Worm (Caenorhabditis elegans) whole organism, L4 larva: ENCODE measurements around the gene clp-2.

Experiments used
- F10B5.3 ChIP-seq: sonication (generic microtip); optimal IDR thresholded peaks from 2 replicates; lab custom pipeline; 2016; ENCODE audit warnings: mild to moderate bottlenecking, missing genetic modification characterization, missing compliant biosample characterization
- F26F4.8 ChIP-seq: fragments of 200-800 bp; sonication (Bioruptor generic); conservative IDR thresholded peaks from 2 replicates; pipeline ENCODE4 v1.3.6; 2022; ENCODE audit warnings: missing genetic modification characterization, missing compliant biosample characterization
- F44E2.7 ChIP-seq: fragments of 200-800 bp; sonication (Bioruptor generic); IDR thresholded peaks from 2 replicates; pipeline ENCODE4 v2.1.2; 2022; ENCODE audit warnings: missing genetic modification characterization, missing compliant biosample characterization
- Y75B8A.6 ChIP-seq: fragments of 200-800 bp; sonication (Bioruptor generic); IDR thresholded peaks from 2 replicates; pipeline ENCODE4 v1.3.6; 2022; ENCODE audit warnings: missing genetic modification reagents, missing genetic modification characterization, missing compliant biosample characterization
- ZK546.5 ChIP-seq, 2 experiments: sonication (generic microtip); optimal IDR thresholded peaks; 2 replicates each; lab custom pipeline; 2017; ENCODE audit warnings: missing biosample characterization in 2 of 2, missing genetic modification characterization in 2 of 2
- aha-1 ChIP-seq: fragments of 150-350 bp; peaks from one replicate; lab custom pipeline; 2014; ENCODE audit warnings: missing biosample characterization, missing genetic modification characterization
- ama-1 ChIP-seq: fragments of 150-350 bp; optimal IDR thresholded peaks from 2 replicates; lab custom pipeline; 2014; ENCODE audit warnings: inconsistent platforms, mixed read lengths
- arid-1 ChIP-seq: fragments of 200-800 bp; sonication (Bioruptor generic); conservative IDR thresholded peaks from 2 replicates; pipeline ENCODE4 v1.3.6; 2022; ENCODE audit warnings: missing genetic modification reagents, missing genetic modification characterization, missing compliant biosample characterization
- ceh-20 ChIP-seq: fragments of 200-800 bp; sonication (Bioruptor generic); IDR thresholded peaks from 2 replicates; pipeline ENCODE4 v1.3.6; 2022; ENCODE audit warnings: missing genetic modification reagents, missing genetic modification characterization, missing compliant biosample characterization
- ceh-28 ChIP-seq: fragments of 150-350 bp; optimal IDR thresholded peaks from 2 replicates; lab custom pipeline; 2014; ENCODE audit warnings: missing biosample characterization, missing genetic modification reagents, missing genetic modification characterization
- ctbp-1 ChIP-seq: fragments of 200-800 bp; sonication (Bioruptor generic); IDR thresholded peaks from 2 replicates; pipeline ENCODE4 v1.3.6; 2022; ENCODE audit warnings: missing genetic modification reagents, missing genetic modification characterization, missing compliant biosample characterization
- daf-12 ChIP-seq: fragments of 150-350 bp; optimal IDR thresholded peaks from 2 replicates; lab custom pipeline; 2014; ENCODE audit warnings: missing biosample characterization, missing genetic modification reagents, missing genetic modification characterization
- daf-16 ChIP-seq, 3 experiments: sonication (generic microtip); optimal IDR thresholded peaks; 2 replicates each; lab custom pipeline; 2016 to 2017; ENCODE audit warnings: missing genetic modification characterization in 3 of 3, missing genetic modification reagents in 3 of 3, mild to moderate bottlenecking in 2 of 3, missing compliant biosample characterization in 2 of 3, missing biosample characterization in 1 of 3, moderate library complexity in 1 of 3
- daf-19 ChIP-seq: fragments of 200-800 bp; sonication (Bioruptor generic); conservative IDR thresholded peaks from 2 replicates; pipeline ENCODE4 v1.3.6; 2022; ENCODE audit warnings: missing genetic modification characterization, missing compliant biosample characterization
- dmd-8 ChIP-seq: fragments of 200-800 bp; sonication (Bioruptor generic); IDR thresholded peaks from 2 replicates; pipeline ENCODE4 v1.3.6; 2022; ENCODE audit warnings: missing genetic modification characterization, missing compliant biosample characterization
- egl-27 ChIP-seq: sonication (generic microtip); optimal IDR thresholded peaks from 3 replicates; lab custom pipeline; 2017; ENCODE audit warnings: missing biosample characterization, missing genetic modification reagents, missing genetic modification characterization
- egl-43 ChIP-seq: fragments of 200-800 bp; sonication (Bioruptor generic); IDR thresholded peaks from 2 replicates; pipeline ENCODE4 v1.3.6; 2022; ENCODE audit warnings: missing genetic modification reagents, missing genetic modification characterization, missing compliant biosample characterization
- fkh-10 ChIP-seq: fragments of 150-350 bp; optimal IDR thresholded peaks from 2 replicates; lab custom pipeline; 2014; ENCODE audit warnings: missing biosample characterization, missing genetic modification reagents, missing genetic modification characterization
- hlh-30 ChIP-seq: sonication (generic microtip); optimal IDR thresholded peaks from 2 replicates; lab custom pipeline; 2017; ENCODE audit warnings: antibody characterized with exemption, mild to moderate bottlenecking, missing genetic modification characterization, missing compliant biosample characterization; ENCODE audit not compliant: insufficient read depth
- lin-1 ChIP-seq: fragments of 200-800 bp; sonication (Bioruptor generic); IDR thresholded peaks from 2 replicates; pipeline ENCODE4 v1.3.6; 2022; ENCODE audit warnings: missing genetic modification reagents, missing genetic modification characterization, missing compliant biosample characterization
- lin-13 ChIP-seq: fragments of 150-350 bp; optimal IDR thresholded peaks from 2 replicates; lab custom pipeline; 2014; ENCODE audit warnings: missing biosample characterization, missing genetic modification reagents, missing genetic modification characterization
- lin-15B ChIP-seq: fragments of 150-350 bp; sonication (generic microtip); optimal IDR thresholded peaks from 3 replicates; lab custom pipeline; 2014; ENCODE audit warnings: missing biosample characterization, missing genetic modification characterization
- lin-29 ChIP-seq: fragments of 200-800 bp; sonication (Bioruptor generic); IDR thresholded peaks from 2 replicates; pipeline ENCODE4 v1.3.6; 2022; ENCODE audit warnings: missing genetic modification reagents, missing genetic modification characterization, missing compliant biosample characterization
- lin-39 ChIP-seq: fragments of 150-350 bp; optimal IDR thresholded peaks from 2 replicates; lab custom pipeline; 2014; ENCODE audit warnings: missing biosample characterization, missing genetic modification reagents, missing genetic modification characterization
- mdl-1 ChIP-seq, 2 experiments: fragments of 150-350 bp in 1 of 2; sonication (generic microtip) in 1 of 2; optimal IDR thresholded peaks; 2 replicates each; lab custom pipeline; 2014 to 2017; ENCODE audit warnings: missing biosample characterization in 2 of 2, missing genetic modification characterization in 2 of 2
- mep-1 ChIP-seq: fragments of 150-350 bp; sonication (generic microtip); optimal IDR thresholded peaks from 3 replicates; lab custom pipeline; 2014; ENCODE audit warnings: missing biosample characterization, missing genetic modification characterization
- mxl-3 ChIP-seq: fragments of 200-800 bp; sonication (Bioruptor generic); optimal IDR thresholded peaks from 2 replicates; lab custom pipeline; 2018; ENCODE audit warnings: mild to moderate bottlenecking, missing genetic modification characterization, missing compliant biosample characterization
- nhr-10 ChIP-seq: fragments of 150-350 bp; optimal IDR thresholded peaks from 2 replicates; lab custom pipeline; 2014; ENCODE audit warnings: missing biosample characterization, missing genetic modification characterization
- nhr-111 ChIP-seq: fragments of 200-800 bp; sonication (Bioruptor generic); optimal IDR thresholded peaks from 2 replicates; lab custom pipeline; 2018; ENCODE audit warnings: mild to moderate bottlenecking, missing genetic modification characterization, missing compliant biosample characterization
- nhr-25 ChIP-seq: sonication (generic microtip); optimal IDR thresholded peaks from 2 replicates; lab custom pipeline; 2017; ENCODE audit warnings: missing genetic modification characterization, mild to moderate bottlenecking, missing compliant biosample characterization, antibody characterized with exemption, moderate library complexity, borderline replicate concordance; ENCODE audit not compliant: insufficient read depth
- nhr-28 ChIP-seq: fragments of 150-350 bp; optimal IDR thresholded peaks from 2 replicates; lab custom pipeline; 2014; ENCODE audit warnings: missing biosample characterization, missing genetic modification characterization
- nhr-41 ChIP-seq: fragments of 200-800 bp; sonication (Bioruptor generic); IDR thresholded peaks from 2 replicates; pipeline ENCODE4 v1.3.6; 2022; ENCODE audit warnings: missing genetic modification reagents, missing genetic modification characterization, missing compliant biosample characterization
- nhr-42 ChIP-seq: fragments of 200-800 bp; sonication (Bioruptor generic); IDR thresholded peaks from 2 replicates; pipeline ENCODE4 v1.3.6; 2022; ENCODE audit warnings: missing genetic modification characterization, missing compliant biosample characterization
- nhr-6 ChIP-seq: fragments of 150-350 bp; optimal IDR thresholded peaks from 2 replicates; lab custom pipeline; 2014; ENCODE audit warnings: missing biosample characterization, missing genetic modification characterization
- pha-4 ChIP-seq, 2 experiments: fragments of 150-350 bp in 1 of 2; fragments of 200-800 bp in 1 of 2; sonication (Bioruptor generic) in 1 of 2; IDR thresholded peaks in 1 of 2; optimal IDR thresholded peaks in 1 of 2; 2 replicates each; pipeline versions ENCODE4 v1.3.6 to Lab custom; 2014 to 2022; ENCODE audit warnings: missing genetic modification characterization in 2 of 2, missing genetic modification reagents in 2 of 2, missing biosample characterization in 1 of 2, missing compliant biosample characterization in 1 of 2
- rbr-2 ChIP-seq: sonication (generic microtip); optimal IDR thresholded peaks from 2 replicates; lab custom pipeline; 2016; ENCODE audit warnings: missing genotype, missing genetic modification characterization, missing compliant biosample characterization
- sdz-12 ChIP-seq: fragments of 200-800 bp; sonication (Bioruptor generic); optimal IDR thresholded peaks from 2 replicates; lab custom pipeline; 2018; ENCODE audit warnings: mild to moderate bottlenecking, missing genetic modification characterization, missing compliant biosample characterization
- set-16 ChIP-seq: fragments of 200-800 bp; sonication (Bioruptor generic); IDR thresholded peaks from 2 replicates; pipeline ENCODE4 v1.3.6; 2022; ENCODE audit warnings: missing genetic modification reagents, missing genetic modification characterization, missing compliant biosample characterization
- skn-1 ChIP-seq: fragments of 150-350 bp; optimal IDR thresholded peaks from 2 replicates; lab custom pipeline; 2014; ENCODE audit warnings: missing biosample characterization, missing genetic modification characterization
- snpc-1.2 ChIP-seq: fragments of 200-800 bp; sonication (Bioruptor generic); IDR thresholded peaks from 2 replicates; pipeline ENCODE4 v1.3.6; 2022; ENCODE audit warnings: missing genetic modification reagents, missing genetic modification characterization, missing compliant biosample characterization
- snpc-4 ChIP-seq: fragments of 150-350 bp; optimal IDR thresholded peaks from 2 replicates; lab custom pipeline; 2014; ENCODE audit warnings: missing biosample characterization, missing genetic modification characterization
- spr-3 ChIP-seq: fragments of 200-800 bp; sonication (Bioruptor generic); optimal IDR thresholded peaks from 2 replicates; lab custom pipeline; 2018; ENCODE audit warnings: mild to moderate bottlenecking, missing genetic modification characterization, missing compliant biosample characterization
- unc-130 ChIP-seq: sonication (generic microtip); optimal IDR thresholded peaks from 2 replicates; lab custom pipeline; 2016; ENCODE audit warnings: missing genetic modification reagents, missing genetic modification characterization, missing compliant biosample characterization
- unc-39 ChIP-seq: sonication (generic microtip); optimal IDR thresholded peaks from 2 replicates; lab custom pipeline; 2017; ENCODE audit warnings: missing biosample characterization, missing genetic modification characterization
- vab-7 ChIP-seq: fragments of 200-800 bp; sonication (Bioruptor generic); IDR thresholded peaks from 2 replicates; pipeline ENCODE4 v1.3.6; 2022; ENCODE audit warnings: missing genetic modification reagents, missing genetic modification characterization, missing compliant biosample characterization
- zag-1 ChIP-seq: fragments of 150-350 bp; optimal IDR thresholded peaks from 2 replicates; lab custom pipeline; 2014; ENCODE audit warnings: missing biosample characterization, missing genetic modification characterization
- zfp-3 ChIP-seq: fragments of 200-800 bp; sonication (Bioruptor generic); conservative IDR thresholded peaks from 2 replicates; pipeline ENCODE4 v1.3.6; 2022; ENCODE audit warnings: missing genetic modification reagents, missing genetic modification characterization, missing compliant biosample characterization
- zip-11 ChIP-seq: fragments of 200-800 bp; sonication (Bioruptor generic); IDR thresholded peaks from 2 replicates; pipeline ENCODE4 v1.3.6; 2022; ENCODE audit warnings: missing genetic modification characterization, missing compliant biosample characterization
- zip-2 ChIP-seq: fragments of 150-350 bp; optimal IDR thresholded peaks from 2 replicates; lab custom pipeline; 2014; ENCODE audit warnings: missing biosample characterization, missing genetic modification characterization
- ztf-11 ChIP-seq: fragments of 150-350 bp; optimal IDR thresholded peaks from 2 replicates; lab custom pipeline; 2014; ENCODE audit warnings: missing biosample characterization, missing genetic modification characterization
- ztf-7 ChIP-seq: fragments of 150-350 bp; optimal IDR thresholded peaks from 2 replicates; lab custom pipeline; 2014; ENCODE audit warnings: missing biosample characterization, missing genetic modification characterization

Gene clp-2

ce11 chrIII:4689595-4689994, 14.2 kb downstream of the clp-2 start (continued):
- TF ChIP-seq ctbp-1 (GFP tag; lab: Robert Waterston, UW), result peak; percentile 84
- peak; percentile 75 for TF ChIP-seq ztf-7 (tag; lab: Kevin White, UChicago)
- TF ChIP-seq snpc-1.2 (GFP tag; lab: Robert Waterston, UW), result peak; percentile 81
- peak; percentile 51 for TF ChIP-seq nhr-6
- TF ChIP-seq zag-1 (tag; lab: Kevin White, UChicago), result no peak
- TF ChIP-seq daf-16 (GFP tag; optimal IDR thresholded peaks at IDR 0.05; lab: Kevin White, UChicago), result peak; percentile 70 to 80
- peak; percentile 68 for TF ChIP-seq daf-16 (tag; optimal IDR thresholded peaks at IDR 0.05; lab: Kevin White, UChicago)
- TF ChIP-seq fkh-10 (GFP tag; lab: Kevin White, UChicago), result no peak
- no peak for TF ChIP-seq egl-27 (tag; lab: Kevin White, UChicago)
- peak; percentile 62 for TF ChIP-seq lin-13 (GFP tag; lab: Kevin White, UChicago)
- no peak for TF ChIP-seq snpc-4 (tag; lab: Kevin White, UChicago)
- TF ChIP-seq nhr-25 (tag; lab: Kevin White, UChicago), result no peak
- TF ChIP-seq nhr-28 (tag; lab: Kevin White, UChicago), result peak; percentile 48
- peak; percentile 86 for TF ChIP-seq lin-1 (GFP tag; lab: Robert Waterston, UW)
- peak; percentile 91 for TF ChIP-seq vab-7 (GFP tag; lab: Robert Waterston, UW)
- peak; percentile 84 for TF ChIP-seq unc-130 (GFP tag; lab: Kevin White, UChicago)
- no peak for TF ChIP-seq ztf-11
- TF ChIP-seq pha-4 (GFP tag; IDR thresholded peaks at IDR 0.05; lab: Robert Waterston, UW), result peak; percentile 89
- peak; percentile 53 for TF ChIP-seq pha-4 (tag; optimal IDR thresholded peaks at IDR 0.05; lab: Kevin White, UChicago)
- peak; percentile 66 for TF ChIP-seq rbr-2 (tag; lab: Kevin White, UChicago)
- peak; percentile 91 for TF ChIP-seq nhr-41 (GFP tag; lab: Robert Waterston, UW)
- no peak for TF ChIP-seq unc-39 (tag; lab: Kevin White, UChicago)
- peak; percentile 79 for TF ChIP-seq mep-1 (tag; lab: Kevin White, UChicago)
- peak; percentile 86 for TF ChIP-seq zfp-3
- peak; percentile 89 for TF ChIP-seq arid-1
- TF ChIP-seq daf-12 (tag; lab: Kevin White, UChicago), result no peak
- peak; percentile 83 for TF ChIP-seq spr-3 (GFP tag; lab: Kevin White, UChicago)
- TF ChIP-seq mxl-3, result peak; percentile 96
- peak; percentile 93 for TF ChIP-seq nhr-111 (GFP tag; lab: Kevin White, UChicago)
- no peak for TF ChIP-seq nhr-10 (tag; lab: Kevin White, UChicago)
- peak; percentile 56 for TF ChIP-seq zip-2 (tag; lab: Kevin White, UChicago)
- TF ChIP-seq hlh-30 (tag; lab: Kevin White, UChicago), result peak; percentile 87
- no peak; the same call in 1 of the 2 replicates for TF ChIP-seq Y75B8A.6 (GFP tag; lab: Robert Waterston, UW)
- TF ChIP-seq skn-1 (tag; lab: Kevin White, UChicago), result no peak
- TF ChIP-seq F26F4.8 (GFP tag; lab: Robert Waterston, UW), result peak; percentile 96
- TF ChIP-seq ama-1, result no peak
- TF ChIP-seq dmd-8 (GFP tag; lab: Robert Waterston, UW), result peak; percentile 93
- no peak for TF ChIP-seq ZK546.5 (tag; optimal IDR thresholded peaks at IDR 0.05; lab: Kevin White, UChicago)
- TF ChIP-seq F44E2.7 (GFP tag; lab: Robert Waterston, UW), result peak; percentile 78; the same call in 1 of the 2 replicates
- TF ChIP-seq egl-43 (GFP tag; lab: Robert Waterston, UW), result peak; percentile 94
- TF ChIP-seq ceh-20 (GFP tag; lab: Robert Waterston, UW), result peak; percentile 75; the same call in 1 of the 2 replicates
- TF ChIP-seq nhr-42 (GFP tag; lab: Robert Waterston, UW), result peak; percentile 81
- TF ChIP-seq lin-29 (GFP tag; lab: Robert Waterston, UW), result 0 out of 2 replicates have a peak, but pooled peaks have one; percentile 14
- peak; percentile 87 for TF ChIP-seq sdz-12 (GFP tag; lab: Kevin White, UChicago)
- TF ChIP-seq F10B5.3, result peak; percentile 60
- peak; percentile 89 for TF ChIP-seq daf-19 (GFP tag; lab: Robert Waterston, UW)
- TF ChIP-seq set-16 (GFP tag; lab: Robert Waterston, UW), result no peak
- TF ChIP-seq ceh-28, result no peak
- TF ChIP-seq lin-15B (tag; lab: Kevin White, UChicago), result no peak
- TF ChIP-seq zip-11 (GFP tag; lab: Robert Waterston, UW), result peak; percentile 71; the same call in 1 of the 2 replicates
- no peak for TF ChIP-seq lin-39 (tag; lab: Kevin White, UChicago)
- peak in 1 of 2 experiments; percentile 73 for TF ChIP-seq mdl-1 (tag; optimal IDR thresholded peaks at IDR 0.05; lab: Kevin White, UChicago)
- peak; percentile 90 for TF ChIP-seq aha-1 (tag; lab: Kevin White, UChicago)
